Fruit fly (Drosophila melanogaster) whole organism, embryonic: ENCODE data around the gene CG34288.

ENCODE experiments used
- Abd-B ChIP-seq: fragments of 200-800 bp; sonication (Bioruptor generic); optimal IDR thresholded peaks from 2 replicates; lab custom pipeline; 2018; ENCODE audit warnings: missing biosample characterization, mild to moderate bottlenecking, missing genetic modification characterization, moderate library complexity
- CG11504 ChIP-seq: fragments of 200-800 bp; sonication (Bioruptor generic); optimal IDR thresholded peaks from 3 replicates; lab custom pipeline; 2019; ENCODE audit warnings: missing biosample characterization, mild to moderate bottlenecking, missing genetic modification characterization, moderate library complexity
- CG12391 ChIP-seq: fragments of 200-800 bp; sonication (Bioruptor generic); optimal IDR thresholded peaks from 3 replicates; lab custom pipeline; 2018; ENCODE audit warnings: missing biosample characterization, mild to moderate bottlenecking, missing genetic modification characterization, moderate library complexity
- CG13775 ChIP-seq: fragments of 200-800 bp; sonication (Bioruptor generic); optimal IDR thresholded peaks from 3 replicates; lab custom pipeline; 2017; ENCODE audit warnings: missing biosample characterization, mild to moderate bottlenecking, missing genetic modification characterization
- CG14014 ChIP-seq: fragments of 200-800 bp; sonication (Bioruptor generic); IDR thresholded peaks from 2 replicates; pipeline ENCODE4 v1.3.6; 2022; ENCODE audit warnings: missing biosample characterization, missing genetic modification characterization
- CG17359 ChIP-seq: fragments of 200-800 bp; sonication (Bioruptor generic); optimal IDR thresholded peaks from 3 replicates; lab custom pipeline; 2018; ENCODE audit warnings: missing biosample characterization, mild to moderate bottlenecking, missing genetic modification characterization, moderate library complexity
- CG18764 ChIP-seq: fragments of 200-800 bp; sonication (Bioruptor generic); optimal IDR thresholded peaks from 3 replicates; lab custom pipeline; 2016; ENCODE audit warnings: missing biosample characterization, missing genetic modification characterization
- CG2678 ChIP-seq: fragments of 200-800 bp; sonication (Bioruptor generic); optimal IDR thresholded peaks from 3 replicates; lab custom pipeline; 2019; ENCODE audit warnings: missing biosample characterization, mild to moderate bottlenecking, missing genetic modification characterization, moderate library complexity
- CG31224 ChIP-seq: fragments of 200-800 bp; sonication (Bioruptor generic); IDR thresholded peaks from 2 replicates; pipeline ENCODE4 v1.3.6; 2022; ENCODE audit warnings: missing biosample characterization, missing genetic modification characterization
- CG31388 ChIP-seq: fragments of 200-800 bp; sonication (Bioruptor generic); optimal IDR thresholded peaks from 2 replicates; lab custom pipeline; 2016; ENCODE audit warnings: missing biosample characterization, missing genetic modification characterization
- CG3407 ChIP-seq: fragments of 200-800 bp; sonication (Bioruptor generic); optimal IDR thresholded peaks from 2 replicates; lab custom pipeline; 2018; ENCODE audit warnings: missing biosample characterization, mild to moderate bottlenecking, missing genetic modification characterization
- CG4424 ChIP-seq: fragments of 200-800 bp; sonication (Bioruptor generic); optimal IDR thresholded peaks from 3 replicates; lab custom pipeline; 2016; ENCODE audit warnings: missing biosample characterization, missing genetic modification characterization
- CG4820 ChIP-seq: fragments of 200-800 bp; sonication (Bioruptor generic); optimal IDR thresholded peaks from 3 replicates; lab custom pipeline; 2016; ENCODE audit warnings: missing biosample characterization, missing genetic modification characterization
- CG7786 ChIP-seq: fragments of 200-800 bp; sonication (Bioruptor generic); optimal IDR thresholded peaks from 2 replicates; lab custom pipeline; 2016; ENCODE audit warnings: missing biosample characterization, missing genetic modification characterization
- CG7928 ChIP-seq: fragments of 200-800 bp; sonication (Bioruptor generic); optimal IDR thresholded peaks from 2 replicates; lab custom pipeline; 2017; ENCODE audit warnings: missing biosample characterization, mild to moderate bottlenecking, missing genetic modification characterization
- CG8290 ChIP-seq, 3 experiments: fragments of 200-800 bp; sonication (Bioruptor generic); optimal IDR thresholded peaks; 2 replicates each; lab custom pipeline; 2016 to 2019; ENCODE audit warnings: missing biosample characterization in 3 of 3, missing genetic modification characterization in 3 of 3, mild to moderate bottlenecking in 2 of 3, moderate library complexity in 1 of 3
- CG9609 ChIP-seq: fragments of 200-800 bp; sonication (Bioruptor generic); optimal IDR thresholded peaks from 3 replicates; lab custom pipeline; 2016; ENCODE audit warnings: missing biosample characterization, missing genetic modification characterization
- CG9817 ChIP-seq: fragments of 200-800 bp; sonication (Bioruptor generic); optimal IDR thresholded peaks from 2 replicates; lab custom pipeline; 2018; ENCODE audit warnings: missing biosample characterization, mild to moderate bottlenecking, missing genetic modification characterization, moderate library complexity
- Chrac-16 ChIP-seq: fragments of 200-800 bp; sonication (Bioruptor generic); optimal IDR thresholded peaks from 3 replicates; lab custom pipeline; 2016; ENCODE audit warnings: missing biosample characterization, missing genetic modification characterization
- Dad ChIP-seq: fragments of 200-800 bp; sonication (Bioruptor generic); optimal IDR thresholded peaks from 3 replicates; lab custom pipeline; 2016; ENCODE audit warnings: missing biosample characterization, missing genetic modification characterization
- Dbx ChIP-seq: fragments of 200-800 bp; sonication (Bioruptor generic); IDR thresholded peaks from 3 replicates; pipeline ENCODE4 v1.3.6; 2022; ENCODE audit warnings: missing biosample characterization, missing genetic modification characterization
- Dfd ChIP-seq, 2 experiments: fragments of >200 bp; optimal IDR thresholded peaks; 2 replicates each; lab custom pipeline; 2017; ENCODE audit warnings: missing biosample characterization in 2 of 2, missing genetic modification characterization in 2 of 2
- Eip74EF ChIP-seq, 2 experiments: fragments of 200-800 bp in 1 of 2; fragments of >200 bp in 1 of 2; sonication (Bioruptor generic) in 1 of 2; optimal IDR thresholded peaks; 2 replicates each; lab custom pipeline; 2017 to 2019; ENCODE audit warnings: missing biosample characterization in 2 of 2, missing genetic modification characterization in 2 of 2, mild to moderate bottlenecking in 1 of 2, moderate library complexity in 1 of 2
- GATAe ChIP-seq: fragments of 200-800 bp; sonication (Bioruptor generic); conservative IDR thresholded peaks from 2 replicates; pipeline ENCODE4 v1.3.6; 2022; ENCODE audit warnings: missing biosample characterization, missing genetic modification characterization
- Hr51 ChIP-seq, 2 experiments: fragments of 200-800 bp; sonication (Bioruptor generic); optimal IDR thresholded peaks; 2 replicates in 1 of 2; 3 replicates in 1 of 2; lab custom pipeline; 2016 to 2018; ENCODE audit warnings: missing biosample characterization in 2 of 2, missing genetic modification characterization in 2 of 2, mild to moderate bottlenecking in 1 of 2, moderate library complexity in 1 of 2
- Myb ChIP-seq: fragments of 200-800 bp; sonication (Bioruptor generic); optimal IDR thresholded peaks from 2 replicates; lab custom pipeline; 2016; ENCODE audit warnings: missing biosample characterization, missing genetic modification characterization
- Rfx ChIP-seq: fragments of 200-800 bp; sonication (Bioruptor generic); IDR thresholded peaks from 2 replicates; pipeline ENCODE4 v1.3.6; 2022; ENCODE audit warnings: missing biosample characterization, missing genetic modification characterization
- Xrp1 ChIP-seq: fragments of 200-800 bp; sonication (Bioruptor generic); IDR thresholded peaks from 2 replicates; pipeline ENCODE4 v1.3.6; 2022; ENCODE audit warnings: missing biosample characterization, missing genetic modification characterization
- cwo ChIP-seq: fragments of 200-800 bp; sonication (Bioruptor generic); optimal IDR thresholded peaks from 3 replicates; lab custom pipeline; 2017; ENCODE audit warnings: missing biosample characterization, missing genetic modification characterization, mild to moderate bottlenecking, moderate library complexity, missing genetic modification reagents
- exex ChIP-seq: fragments of 200-800 bp; sonication (Bioruptor generic); optimal IDR thresholded peaks from 4 replicates; lab custom pipeline; 2018; ENCODE audit warnings: missing biosample characterization, mild to moderate bottlenecking, missing genetic modification characterization, moderate library complexity
- fru ChIP-seq: fragments of >200 bp; optimal IDR thresholded peaks from 2 replicates; lab custom pipeline; 2017
- hb ChIP-seq: fragments of 200-800 bp; sonication (Bioruptor generic); IDR thresholded peaks from 3 replicates; pipeline ENCODE4 v1.3.6; 2022; ENCODE audit warnings: missing biosample characterization, missing genetic modification characterization; ENCODE audit not compliant: partially characterized antibody
- hbn ChIP-seq: fragments of 200-800 bp; sonication (Bioruptor generic); IDR thresholded peaks from 2 replicates; pipeline ENCODE4 v1.3.6; 2022; ENCODE audit warnings: missing biosample characterization, missing genetic modification characterization; ENCODE audit not compliant: partially characterized antibody
- ind ChIP-seq: fragments of 200-800 bp; sonication (Bioruptor generic); optimal IDR thresholded peaks from 3 replicates; lab custom pipeline; 2016; ENCODE audit warnings: missing biosample characterization, missing genetic modification characterization
- kni ChIP-seq: fragments of 200-800 bp; sonication (Bioruptor generic); optimal IDR thresholded peaks from 3 replicates; lab custom pipeline; 2017; ENCODE audit warnings: mild to moderate bottlenecking, missing biosample characterization, missing genetic modification reagents, missing genetic modification characterization
- lilli ChIP-seq: fragments of 200-800 bp; sonication (Bioruptor generic); optimal IDR thresholded peaks from 3 replicates; lab custom pipeline; 2016; ENCODE audit warnings: missing biosample characterization, missing genetic modification characterization
- nerfin-2 ChIP-seq: fragments of 200-800 bp; sonication (Bioruptor generic); IDR thresholded peaks from 2 replicates; pipeline ENCODE4 v1.3.6; 2022; ENCODE audit warnings: missing biosample characterization, missing genetic modification characterization; ENCODE audit not compliant: partially characterized antibody
- pita ChIP-seq: fragments of 200-800 bp; sonication (Bioruptor generic); optimal IDR thresholded peaks from 2 replicates; lab custom pipeline; 2017; ENCODE audit warnings: missing biosample characterization, mild to moderate bottlenecking, missing genetic modification characterization
- pnt ChIP-seq: fragments of 200-800 bp; sonication (Bioruptor generic); optimal IDR thresholded peaks from 3 replicates; lab custom pipeline; 2016; ENCODE audit warnings: missing biosample characterization, missing genetic modification characterization
- ro ChIP-seq: fragments of 200-800 bp; sonication (Bioruptor generic); IDR thresholded peaks from 2 replicates; pipeline ENCODE4 v1.3.6; 2022; ENCODE audit warnings: missing biosample characterization, missing genetic modification characterization
- sna ChIP-seq: fragments of 200-800 bp; sonication (Bioruptor generic); IDR thresholded peaks from 2 replicates; pipeline ENCODE4 v1.3.6; 2022; ENCODE audit warnings: missing biosample characterization, missing genetic modification characterization; ENCODE audit not compliant: partially characterized antibody
- sug ChIP-seq: fragments of 200-800 bp; optimal IDR thresholded peaks from 2 replicates; lab custom pipeline; 2019; ENCODE audit warnings: missing biosample characterization, mild to moderate bottlenecking, missing genetic modification characterization, moderate library complexity
- tgo ChIP-seq: fragments of 200-800 bp; sonication (Bioruptor generic); IDR thresholded peaks from 3 replicates; pipeline ENCODE4 v1.3.6; 2022; ENCODE audit warnings: missing biosample characterization, missing genetic modification characterization
- trem ChIP-seq: fragments of 200-800 bp; optimal IDR thresholded peaks from 3 replicates; lab custom pipeline; 2019; ENCODE audit warnings: missing biosample characterization, mild to moderate bottlenecking, missing genetic modification characterization, moderate library complexity
- trh ChIP-seq: fragments of 200-800 bp; sonication (Bioruptor generic); optimal IDR thresholded peaks from 2 replicates; lab custom pipeline; 2016; ENCODE audit warnings: missing biosample characterization, missing genetic modification characterization
- usp ChIP-seq: fragments of >200 bp; optimal IDR thresholded peaks from 2 replicates; lab custom pipeline; 2017; ENCODE audit warnings: missing biosample characterization, missing genetic modification characterization
- vvl ChIP-seq: fragments of 200-800 bp; sonication (Bioruptor generic); IDR thresholded peaks from 2 replicates; pipeline ENCODE4 v1.3.6; 2022; ENCODE audit warnings: missing biosample characterization, missing genetic modification characterization
- wdn ChIP-seq: fragments of 200-800 bp; sonication (Bioruptor generic); IDR thresholded peaks from 2 replicates; pipeline ENCODE4 v1.3.6; 2022; ENCODE audit warnings: missing biosample characterization, missing genetic modification characterization
- zen ChIP-seq: fragments of 200-800 bp; sonication (Bioruptor generic); optimal IDR thresholded peaks from 3 replicates; lab custom pipeline; 2018; ENCODE audit warnings: missing biosample characterization, mild to moderate bottlenecking, missing genetic modification characterization, moderate library complexity

Gene CG34288

dm6 chr3R:22494523-22495309, 47.7 kb upstream of the CG34288 start (continued):
- TF ChIP-seq CG12391 (tag; lab: Kevin White, UChicago) (no peak), GATAe (no peak), CG9609 (GFP tag; lab: Kevin White, UChicago) (no peak), exex (peak; percentile 68), CG18764 (GFP tag; lab: Kevin White, UChicago) (no peak), CG31224 (no peak), CG2678 (tag; lab: Kevin White, UChicago) (peak; percentile 85), Eip74EF (GFP tag; optimal IDR thresholded peaks at IDR 0.05; lab: Kevin White, UChicago) (no peak), Dad (no peak), CG7928 (GFP tag; lab: Kevin White, UChicago) (peak; percentile 13), ind (peak; percentile 59), CG9817 (tag; lab: Kevin White, UChicago) (peak; percentile 36), hbn (GFP tag; lab: Robert Waterston, UW) (no peak), tgo (GFP tag; lab: Robert Waterston, UW) (peak; percentile 28; the same call in 2 of the 3 replicates), CG17359 (tag; lab: Kevin White, UChicago) (peak; percentile 48), usp (GFP tag; lab: Kevin White, UChicago) (no peak), ro (GFP tag; lab: Robert Waterston, UW) (no peak), Myb (GFP tag; lab: Kevin White, UChicago) (no peak), Dbx (no peak), zen (tag; lab: Kevin White, UChicago) (no peak), vvl (peak; percentile 27; the same call in 1 of the 2 replicates), CG31388 (no peak), CG3407 (no peak), CG4424 (peak; percentile 54), CG4820 (GFP tag; lab: Kevin White, UChicago) (peak; percentile 33), Xrp1 (no peak), CG7786 (GFP tag; lab: Kevin White, UChicago) (no peak), CG13775 (GFP tag; lab: Kevin White, UChicago) (no peak), Chrac-16 (no peak), Abd-B (GFP tag; lab: Kevin White, UChicago) (peak; percentile 77), trh (GFP tag; lab: Kevin White, UChicago) (no peak), trem (tag; lab: Kevin White, UChicago) (peak; percentile 4), CG14014 (0 out of 2 replicates have a peak, but pooled peaks have one; percentile 5), pita (GFP tag; lab: Kevin White, UChicago) (no peak), cwo (GFP tag; lab: Kevin White, UChicago) (peak; percentile 54), wdn (GFP tag; lab: Robert Waterston, UW) (0 out of 2 replicates have a peak, but pooled peaks have one; percentile 37), kni (GFP tag; lab: Kevin White, UChicago) (peak; percentile 37), nerfin-2 (GFP tag; lab: Robert Waterston, UW) (no peak), pnt (GFP tag; lab: Kevin White, UChicago) (no peak), Rfx (GFP tag; lab: Robert Waterston, UW) (peak; percentile 51; the same call in 1 of the 2 replicates), fru (lab: Kevin White, UChicago) (no peak), sna (GFP tag; lab: Robert Waterston, UW) (no peak), lilli (GFP tag; lab: Kevin White, UChicago) (peak; percentile 31), CG8290 (GFP tag; optimal IDR thresholded peaks at IDR 0.05; lab: Kevin White, UChicago) (no peak), CG8290 (tag; optimal IDR thresholded peaks at IDR 0.05; lab: Kevin White, UChicago) (no peak), hb (no peak), Hr51 (GFP tag; optimal IDR thresholded peaks at IDR 0.05; lab: Kevin White, UChicago) (peak in 1 of 2 experiments; percentile 21), Dfd (GFP tag; optimal IDR thresholded peaks at IDR 0.05; lab: Kevin White, UChicago) (no peak), CG11504 (tag; lab: Kevin White, UChicago) (peak; percentile 70), sug (tag; lab: Kevin White, UChicago) (peak; percentile 2)
